Worm (Caenorhabditis elegans): ENCODE data around the gene srh-149.

ce11 chrV:15815962-15816432, 25.0 kb downstream of the srh-149 start, which contains the start of the genes fbxa-69 and F54B8.4:
- TF ChIP-seq pqm-1 (tag; optimal IDR thresholded peaks at IDR 0.05) (no peak), fos-1 (tag; optimal IDR thresholded peaks at IDR 0.05) (no peak), F49E8.2 (tag; optimal IDR thresholded peaks at IDR 0.05; ENCODE audit: borderline replicate concordance) (no peak), unc-39 (tag; optimal IDR thresholded peaks at IDR 0.05) (no peak)

Measured in whole organism, L4 larva.